Worm (Caenorhabditis elegans): Measurements from ENCODE around the gene ZK512.11.
A peak's percentile ranks its signal among the peaks of the same experiment; 100 is the strongest.

ZK512.11 gene

DNA sequence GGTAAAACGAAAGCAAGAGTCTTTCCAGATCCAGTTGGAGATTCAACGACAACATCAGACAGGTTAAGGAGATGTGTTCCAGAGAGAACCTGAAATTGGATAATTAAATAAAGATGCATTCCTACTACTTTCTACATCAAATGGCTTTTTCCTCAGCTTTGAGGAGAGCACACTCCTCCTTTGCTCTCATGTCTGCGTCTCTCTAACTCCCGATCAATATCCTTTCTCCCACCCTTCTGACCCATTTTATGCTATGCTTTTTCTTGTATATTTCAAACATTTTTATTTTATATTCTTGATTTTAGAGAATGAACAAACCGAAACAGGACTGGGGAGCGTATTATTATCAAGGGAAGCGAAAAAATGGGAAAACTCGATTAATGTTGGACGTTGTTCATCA lies at the start of gene ZK512.11:
Gene ZK512.11, plus strand, starts transcription at position 301 of the 400 bp plus-strand sequence.
- peak; percentile 7 for TF ChIP-seq nfya-1 (tag; optimal IDR thresholded peaks at IDR 0.05)
- TF ChIP-seq unc-42 (tag; optimal IDR thresholded peaks at IDR 0.05), result peak; percentile 64
- peak; percentile 69 for TF ChIP-seq ceh-48 (tag; optimal IDR thresholded peaks at IDR 0.05)
- no peak for TF ChIP-seq sdc-2 (tag; optimal IDR thresholded peaks at IDR 0.05)

DNA sequence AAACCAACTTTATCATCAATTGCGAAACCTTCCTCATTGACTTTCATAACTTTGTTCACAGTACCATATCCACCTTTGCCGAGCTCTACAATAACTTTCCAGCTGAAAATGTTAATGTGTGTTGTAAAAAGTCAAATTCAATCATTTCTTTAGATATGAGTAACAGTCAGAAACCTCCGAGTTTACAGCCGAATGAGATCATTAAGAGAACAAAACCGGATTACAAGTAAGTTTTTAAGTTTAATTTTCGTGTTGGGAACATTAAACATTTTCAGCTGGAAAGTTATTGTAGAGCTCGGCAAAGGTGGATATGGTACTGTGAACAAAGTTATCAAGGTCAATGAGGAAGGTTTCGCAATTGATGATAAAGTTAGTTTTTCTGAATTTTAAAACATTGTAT lies 42.8 kb upstream of the ZK512.11 start, which contains the start of gene ZK507.1:
Gene ZK507.1, minus strand, starts transcription at position 101 of the 400 bp plus-strand sequence.
- TF ChIP-seq pat-9 (tag; optimal IDR thresholded peaks at IDR 0.05) (no peak), elt-4 (tag; optimal IDR thresholded peaks at IDR 0.05) (no peak), sdc-2 (tag; optimal IDR thresholded peaks at IDR 0.05) (no peak), lim-6 (tag; optimal IDR thresholded peaks at IDR 0.05) (no peak), lin-11 (tag; optimal IDR thresholded peaks at IDR 0.05) (no peak), pqm-1 (tag; optimal IDR thresholded peaks at IDR 0.05) (no peak), tbx-7 (tag; optimal IDR thresholded peaks at IDR 0.05) (no peak), elt-2 (tag; optimal IDR thresholded peaks at IDR 0.05) (no peak), unc-3 (GFP tag; conservative IDR thresholded peaks at IDR 0.05) (no peak), unc-3 (tag; optimal IDR thresholded peaks at IDR 0.05) (no peak), sox-2 (GFP tag; IDR thresholded peaks at IDR 0.05) (no peak), dmd-4 (tag; optimal IDR thresholded peaks at IDR 0.05; ENCODE audit: borderline replicate concordance) (no peak), dve-1 (tag; optimal IDR thresholded peaks at IDR 0.05) (no peak), C08G9.2 (tag; optimal IDR thresholded peaks at IDR 0.05) (no peak), unc-42 (tag; optimal IDR thresholded peaks at IDR 0.05) (no peak), ahr-1 (tag; optimal IDR thresholded peaks at IDR 0.05) (no peak), ceh-19 (GFP tag; optimal IDR thresholded peaks at IDR 0.05) (no peak)

DNA sequence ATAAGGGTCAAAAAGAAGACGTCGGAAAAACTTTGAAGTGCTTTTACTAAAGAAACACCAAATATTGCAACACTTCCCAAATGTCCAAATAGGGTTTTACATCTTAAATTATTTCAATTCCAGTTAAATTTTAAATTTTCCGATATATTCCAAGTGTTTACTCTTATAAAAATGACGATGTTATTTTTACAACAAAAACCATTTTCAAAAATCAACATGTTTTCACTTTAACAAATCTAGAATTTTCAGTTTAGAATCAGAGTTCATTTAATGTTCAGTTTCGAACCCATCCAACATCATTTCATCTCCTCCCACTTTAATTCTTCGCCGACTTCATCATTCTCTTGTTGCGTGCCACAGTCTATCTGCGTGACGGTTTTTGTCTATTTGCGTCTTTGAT lies 40.4 kb upstream of the ZK512.11 start, which contains the start of gene dos-1:
Gene dos-1, plus strand, starts transcription at position 301 of the 400 bp plus-strand sequence.
- TF ChIP-seq sox-4 (tag; optimal IDR thresholded peaks at IDR 0.05), result no peak
- TF ChIP-seq hlh-8 (tag; optimal IDR thresholded peaks at IDR 0.05), result no peak
- no peak for TF ChIP-seq pha-2 (tag; optimal IDR thresholded peaks at IDR 0.05)
- TF ChIP-seq gmeb-2 (tag; optimal IDR thresholded peaks at IDR 0.05), result no peak
- TF ChIP-seq ceh-34 (tag; optimal IDR thresholded peaks at IDR 0.05), result no peak
- no peak for TF ChIP-seq ttx-3 (tag; optimal IDR thresholded peaks at IDR 0.05)
- no peak for TF ChIP-seq K02D7.2 (tag; optimal IDR thresholded peaks at IDR 0.05)
- TF ChIP-seq mec-3 (tag; optimal IDR thresholded peaks at IDR 0.05; ENCODE audit: borderline replicate concordance), result no peak
- no peak for TF ChIP-seq che-1 (tag; optimal IDR thresholded peaks at IDR 0.05)
- no peak for TF ChIP-seq unc-55 (GFP tag; optimal IDR thresholded peaks at IDR 0.05)
- no peak for TF ChIP-seq Y22D7AL.16 (tag; optimal IDR thresholded peaks at IDR 0.05)
- no peak for TF ChIP-seq unc-3 (GFP tag; conservative IDR thresholded peaks at IDR 0.05)
- no peak for TF ChIP-seq unc-3 (tag; optimal IDR thresholded peaks at IDR 0.05)
- TF ChIP-seq zip-5 (tag; optimal IDR thresholded peaks at IDR 0.05), result no peak

DNA sequence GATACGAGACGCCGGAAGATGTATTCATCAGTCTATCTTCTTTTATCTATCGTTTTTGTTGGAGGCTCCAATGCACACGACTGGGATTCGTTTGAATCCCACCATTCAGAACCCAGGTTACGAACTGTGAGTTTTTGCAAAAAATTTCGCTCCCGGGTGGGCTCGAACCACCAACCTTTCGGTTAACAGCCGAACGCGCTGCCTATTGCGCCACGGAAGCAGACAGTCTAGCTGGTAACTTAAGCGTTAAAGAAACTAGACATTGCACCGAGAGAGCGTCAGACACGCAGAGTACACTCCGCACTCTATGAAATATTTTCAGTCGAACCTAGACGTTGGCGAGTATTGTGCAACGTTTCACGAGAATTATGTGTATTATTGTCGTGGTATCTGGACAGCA lies 40.0 kb upstream of the ZK512.11 start:
- TF ChIP-seq ztf-16 (tag; optimal IDR thresholded peaks at IDR 0.05) (peak; percentile 26), Y22D7AL.16 (tag; optimal IDR thresholded peaks at IDR 0.05) (peak; percentile 35), hlh-6 (tag; optimal IDR thresholded peaks at IDR 0.05) (peak; percentile 74), pha-2 (tag; optimal IDR thresholded peaks at IDR 0.05) (peak; percentile 40), ahr-1 (tag; optimal IDR thresholded peaks at IDR 0.05) (peak; percentile 14), ceh-22 (tag; optimal IDR thresholded peaks at IDR 0.05) (no peak), nhr-232 (tag; optimal IDR thresholded peaks at IDR 0.05) (peak; percentile 42), odd-2 (tag; optimal IDR thresholded peaks at IDR 0.05) (no peak), unc-86 (tag; optimal IDR thresholded peaks at IDR 0.05) (peak; percentile 23), dmd-4 (tag; optimal IDR thresholded peaks at IDR 0.05; ENCODE audit: borderline replicate concordance) (peak; percentile 42), ceh-2 (tag; optimal IDR thresholded peaks at IDR 0.05) (no peak), npax-4 (tag; optimal IDR thresholded peaks at IDR 0.05) (no peak), ama-1 (optimal IDR thresholded peaks at IDR 0.05) (no peak), ceh-31 (tag; optimal IDR thresholded peaks at IDR 0.05) (no peak), pat-9 (tag; optimal IDR thresholded peaks at IDR 0.05) (peak; percentile 58), ttx-3 (tag; optimal IDR thresholded peaks at IDR 0.05) (peak; percentile 14), ceh-18 (tag; optimal IDR thresholded peaks at IDR 0.05) (no peak), fkh-6 (tag; optimal IDR thresholded peaks at IDR 0.05) (peak; percentile 37), ceh-48 (tag; optimal IDR thresholded peaks at IDR 0.05) (no peak), lin-11 (tag; optimal IDR thresholded peaks at IDR 0.05) (peak; percentile 36), nfya-1 (tag; optimal IDR thresholded peaks at IDR 0.05) (no peak), tbx-7 (tag; optimal IDR thresholded peaks at IDR 0.05) (no peak), tbx-2 (tag; optimal IDR thresholded peaks at IDR 0.05) (peak; percentile 64), che-1 (tag; optimal IDR thresholded peaks at IDR 0.05) (peak; percentile 55), sox-4 (tag; optimal IDR thresholded peaks at IDR 0.05) (peak; percentile 62), madf-2 (tag; optimal IDR thresholded peaks at IDR 0.05) (peak; percentile 49), ref-2 (tag; optimal IDR thresholded peaks at IDR 0.05) (no peak), C08G9.2 (tag; optimal IDR thresholded peaks at IDR 0.05) (peak; percentile 51), gmeb-2 (tag; optimal IDR thresholded peaks at IDR 0.05) (peak; percentile 32)
